Fruit fly (Drosophila melanogaster) whole organism, pupa: ENCODE measurements around the gene RpL8.

Source experiments
- CG10348 ChIP-seq: fragments of 200-800 bp; sonication (Bioruptor generic); IDR thresholded peaks from 2 replicates; pipeline ENCODE4 v1.3.6; 2022; ENCODE audit warnings: missing biosample characterization, missing genetic modification characterization
- CG12605 ChIP-seq: fragments of 200-800 bp; sonication (Bioruptor generic); IDR thresholded peaks from 2 replicates; pipeline ENCODE4 v1.3.6; 2022; ENCODE audit warnings: missing biosample characterization, missing genetic modification characterization
- CG13204 ChIP-seq: fragments of 200-800 bp; sonication (Bioruptor generic); optimal IDR thresholded peaks from 2 replicates; lab custom pipeline; 2018; ENCODE audit warnings: missing biosample characterization, mild to moderate bottlenecking, missing genetic modification characterization, moderate library complexity
- CG14655 ChIP-seq: fragments of 200-800 bp; sonication (Bioruptor generic); optimal IDR thresholded peaks from 3 replicates; lab custom pipeline; 2017; ENCODE audit warnings: mild to moderate bottlenecking, missing biosample characterization, missing genetic modification reagents, missing genetic modification characterization
- CG15710 ChIP-seq: fragments of 200-800 bp; sonication (Bioruptor generic); optimal IDR thresholded peaks from 2 replicates; lab custom pipeline; 2018; ENCODE audit warnings: missing biosample characterization, mild to moderate bottlenecking, missing genetic modification characterization, moderate library complexity
- CG17806 ChIP-seq: fragments of 200-800 bp; sonication (Bioruptor generic); optimal IDR thresholded peaks from 2 replicates; lab custom pipeline; 2018; ENCODE audit warnings: missing biosample characterization, mild to moderate bottlenecking, missing genetic modification characterization, moderate library complexity
- CG32121 ChIP-seq: fragments of 200-800 bp; sonication (Bioruptor generic); IDR thresholded peaks from 2 replicates; pipeline ENCODE4 v1.3.6; 2022; ENCODE audit warnings: missing biosample characterization, missing genetic modification characterization
- CG34367 ChIP-seq: fragments of 200-800 bp; sonication (Bioruptor generic); optimal IDR thresholded peaks from 2 replicates; lab custom pipeline; 2018; ENCODE audit warnings: missing biosample characterization, mild to moderate bottlenecking, missing genetic modification characterization
- CG4496 ChIP-seq: fragments of 200-800 bp; sonication (Bioruptor generic); IDR thresholded peaks from 3 replicates; pipeline ENCODE4 v1.3.6; 2022; ENCODE audit warnings: missing biosample characterization, missing genetic modification characterization
- CG8159 ChIP-seq: fragments of 200-800 bp; sonication (Bioruptor generic); optimal IDR thresholded peaks from 3 replicates; lab custom pipeline; 2018; ENCODE audit warnings: missing biosample characterization, mild to moderate bottlenecking, missing genetic modification characterization, moderate library complexity
- CG8301 ChIP-seq: fragments of 200-800 bp; sonication (Bioruptor generic); optimal IDR thresholded peaks from 2 replicates; lab custom pipeline; 2018; ENCODE audit warnings: missing biosample characterization, mild to moderate bottlenecking, missing genetic modification characterization
- CG9948 ChIP-seq: fragments of 200-800 bp; sonication (Bioruptor generic); optimal IDR thresholded peaks from 2 replicates; lab custom pipeline; 2018; ENCODE audit warnings: missing biosample characterization, mild to moderate bottlenecking, missing genetic modification characterization, moderate library complexity
- D1 ChIP-seq: fragments of 200-800 bp; sonication (Bioruptor generic); optimal IDR thresholded peaks from 2 replicates; lab custom pipeline; 2018; ENCODE audit warnings: missing biosample characterization, mild to moderate bottlenecking, missing genetic modification characterization, moderate library complexity
- EcR ChIP-seq: fragments of 200-800 bp; sonication (Bioruptor generic); optimal IDR thresholded peaks from 3 replicates; lab custom pipeline; 2019; ENCODE audit warnings: missing biosample characterization, missing genetic modification characterization, mild to moderate bottlenecking, moderate library complexity, missing genetic modification reagents
- Ets98B ChIP-seq: fragments of 200-800 bp; sonication (Bioruptor generic); IDR thresholded peaks from 2 replicates; pipeline ENCODE4 v1.3.6; 2022; ENCODE audit warnings: missing biosample characterization, missing genetic modification characterization
- Pif1A ChIP-seq: fragments of 200-800 bp; sonication (Bioruptor generic); optimal IDR thresholded peaks from 3 replicates; lab custom pipeline; 2016; ENCODE audit warnings: missing biosample characterization, missing genetic modification characterization
- Pif1B ChIP-seq: fragments of 200-800 bp; sonication (Bioruptor generic); optimal IDR thresholded peaks from 3 replicates; lab custom pipeline; 2016; ENCODE audit warnings: missing biosample characterization, missing genetic modification characterization
- Snoo ChIP-seq: fragments of 200-800 bp; sonication (Bioruptor generic); optimal IDR thresholded peaks from 3 replicates; lab custom pipeline; 2017; ENCODE audit warnings: missing biosample characterization, mild to moderate bottlenecking, missing genetic modification characterization, inconsistent platforms
- fd96Ca ChIP-seq: fragments of 200-800 bp; sonication (Bioruptor generic); IDR thresholded peaks from 3 replicates; pipeline ENCODE4 v1.3.6; 2022; ENCODE audit warnings: missing biosample characterization, missing genetic modification characterization
- gl ChIP-seq: fragments of 200-800 bp; sonication (Bioruptor generic); optimal IDR thresholded peaks from 2 replicates; lab custom pipeline; 2018; ENCODE audit warnings: missing biosample characterization, mild to moderate bottlenecking, missing genetic modification characterization
- rn ChIP-seq: fragments of 200-800 bp; sonication (Bioruptor generic); IDR thresholded peaks from 2 replicates; pipeline ENCODE4 v1.3.6; 2022; ENCODE audit warnings: missing biosample characterization, missing genetic modification characterization

The RpL8 gene

dm6 chr3L:2589167-2589910, 2.1 kb downstream of the RpL8 start, which contains the start of gene dos:
Gene dos, plus strand, starts transcription at chr3L:2589414.
- TF ChIP-seq CG34367 (tag; lab: Kevin White, UChicago) = no peak
- peak; percentile 14 for TF ChIP-seq CG17806 (tag; lab: Kevin White, UChicago)
- TF ChIP-seq D1 (tag; lab: Kevin White, UChicago) = peak; percentile 2
- peak; percentile 0 for TF ChIP-seq CG8301 (tag; lab: Kevin White, UChicago)
- 0 out of 2 replicates have a peak, but pooled peaks have one; percentile 23 for TF ChIP-seq Ets98B (GFP tag; lab: Robert Waterston, UW)
- TF ChIP-seq CG15710 (tag; lab: Kevin White, UChicago) = peak; percentile 20
- peak; percentile 9 for TF ChIP-seq CG14655
- peak; percentile 37 for TF ChIP-seq CG8159 (tag; lab: Kevin White, UChicago)
- TF ChIP-seq CG10348 (GFP tag; lab: Robert Waterston, UW) = no peak
- TF ChIP-seq Pif1A (GFP tag; lab: Kevin White, UChicago) = peak; percentile 20
- TF ChIP-seq Snoo = peak; percentile 15
- TF ChIP-seq CG32121 (GFP tag; lab: Robert Waterston, UW) = no peak
- no peak for TF ChIP-seq Pif1B
- 0 out of 3 replicates have a peak, but pooled peaks have one; percentile 32 for TF ChIP-seq CG4496 (GFP tag; lab: Robert Waterston, UW)

- TF ChIP-seq Pif1B (peak; percentile 26), CG10348 (GFP tag; lab: Robert Waterston, UW) (no peak), Ets98B (GFP tag; lab: Robert Waterston, UW) (no peak), CG9948 (tag; lab: Kevin White, UChicago) (peak; percentile 36), CG15710 (tag; lab: Kevin White, UChicago) (peak; percentile 50), EcR (GFP tag; lab: Kevin White, UChicago) (no peak), fd96Ca (GFP tag; lab: Robert Waterston, UW) (0 out of 3 replicates have a peak, but pooled peaks have one; percentile 8), CG17806 (tag; lab: Kevin White, UChicago) (no peak), CG12605 (peak; percentile 26), Snoo (no peak), CG8159 (tag; lab: Kevin White, UChicago) (peak; percentile 59), CG32121 (GFP tag; lab: Robert Waterston, UW) (0 out of 2 replicates have a peak, but pooled peaks have one; percentile 10), Pif1A (GFP tag; lab: Kevin White, UChicago) (peak; percentile 39), CG34367 (tag; lab: Kevin White, UChicago) (peak; percentile 1), rn (GFP tag; lab: Robert Waterston, UW) (no peak), CG13204 (GFP tag; lab: Kevin White, UChicago) (no peak), CG8301 (tag; lab: Kevin White, UChicago) (peak; percentile 23)
Observed at dm6 chr3L:2589911-2590763, 2.9 kb downstream of the RpL8 start.

DNA sequence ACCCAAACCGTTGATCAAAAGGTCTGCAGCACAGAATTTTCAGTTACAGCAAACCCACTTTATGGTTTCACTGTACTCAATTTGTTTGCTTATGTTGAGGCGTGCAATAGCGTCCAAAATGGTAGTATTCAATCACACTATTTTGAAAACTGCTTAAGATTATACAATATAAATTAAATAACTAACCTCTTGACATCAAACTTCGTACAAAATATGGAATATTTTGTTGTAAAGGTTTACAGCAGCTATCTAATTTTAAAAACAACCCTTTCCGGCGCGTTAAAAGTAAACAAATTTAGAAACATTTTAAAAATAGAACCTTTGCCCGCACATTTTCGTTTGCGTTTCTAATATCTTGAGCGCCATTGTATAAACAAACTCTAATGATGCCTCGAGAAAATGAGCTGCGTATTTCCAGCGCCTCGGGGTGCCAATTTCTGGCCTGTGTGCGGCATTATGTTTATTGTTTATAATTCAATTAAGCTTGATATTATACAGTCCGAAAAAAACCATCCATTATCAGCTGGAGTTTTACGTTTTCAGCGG, 3.6 kb downstream of the RpL8 start:
- no peak for TF ChIP-seq gl
- TF ChIP-seq CG32121 (GFP tag; lab: Robert Waterston, UW) = 0 out of 2 replicates have a peak, but pooled peaks have one; percentile 12

DNA sequence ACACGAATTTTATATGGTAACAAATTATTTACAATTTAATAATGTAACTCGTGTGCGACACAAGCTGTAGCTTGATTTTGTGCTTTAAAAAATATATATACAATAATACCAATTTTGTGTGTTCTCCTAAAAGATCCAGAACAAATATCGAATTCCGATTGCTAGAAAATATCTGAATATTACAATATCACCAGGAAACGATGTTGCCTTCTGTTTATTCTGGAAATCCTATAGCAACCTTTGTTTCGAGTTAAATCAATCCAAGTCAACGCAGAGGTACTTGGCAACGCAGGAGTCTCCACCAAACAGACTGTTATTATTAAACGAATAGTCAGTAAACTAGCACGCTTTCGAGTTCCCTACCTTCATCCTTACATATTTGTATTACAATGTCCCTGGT, 8.2 kb downstream of the RpL8 start, which contains the start of gene CG16984:
Gene CG16984, plus strand, starts transcription at position 301 of the 400 bp plus-strand sequence.
- no peak for TF ChIP-seq fd96Ca (GFP tag; lab: Robert Waterston, UW)

DNA sequence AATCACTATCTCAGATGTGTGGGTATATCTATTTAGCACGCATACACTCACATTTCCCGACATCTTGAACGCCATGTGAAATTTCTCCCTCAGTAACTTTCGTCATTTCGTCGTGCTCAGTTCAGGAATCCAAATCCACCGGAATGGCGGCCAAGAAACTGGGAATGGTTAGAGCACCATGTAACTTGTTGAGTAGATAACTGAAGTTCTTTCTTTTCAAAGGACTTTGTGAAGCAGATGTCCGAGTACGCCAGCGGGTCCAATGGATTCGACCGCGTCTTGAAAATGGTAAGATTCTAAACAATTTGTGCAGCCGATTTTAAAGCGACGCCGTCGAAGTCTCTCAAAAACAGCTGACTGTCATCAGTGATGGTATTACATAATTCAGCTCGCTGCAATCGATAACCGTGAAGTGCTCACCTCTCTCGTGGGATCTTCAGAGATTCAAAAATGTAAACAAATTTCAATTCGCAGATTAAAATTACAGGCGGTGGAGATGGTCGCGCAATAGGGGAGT, 12.0 kb downstream of the RpL8 start, which contains the start of the genes CG16985 and CG12182:
Gene CG16985, plus strand, starts transcription at position 84 of the 517 bp plus-strand sequence.
Gene CG12182, minus strand, starts transcription at position 366 of the 517 bp plus-strand sequence.
- no peak for TF ChIP-seq CG8301 (tag; lab: Kevin White, UChicago)
- TF ChIP-seq gl = no peak
- TF ChIP-seq Pif1A (GFP tag; lab: Kevin White, UChicago) = no peak
- no peak for TF ChIP-seq CG34367 (tag; lab: Kevin White, UChicago)
- TF ChIP-seq Snoo = no peak
- no peak for TF ChIP-seq CG10348 (GFP tag; lab: Robert Waterston, UW)
- no peak for TF ChIP-seq CG32121 (GFP tag; lab: Robert Waterston, UW)
- TF ChIP-seq, all 21 proteins: peak for 0

DNA sequence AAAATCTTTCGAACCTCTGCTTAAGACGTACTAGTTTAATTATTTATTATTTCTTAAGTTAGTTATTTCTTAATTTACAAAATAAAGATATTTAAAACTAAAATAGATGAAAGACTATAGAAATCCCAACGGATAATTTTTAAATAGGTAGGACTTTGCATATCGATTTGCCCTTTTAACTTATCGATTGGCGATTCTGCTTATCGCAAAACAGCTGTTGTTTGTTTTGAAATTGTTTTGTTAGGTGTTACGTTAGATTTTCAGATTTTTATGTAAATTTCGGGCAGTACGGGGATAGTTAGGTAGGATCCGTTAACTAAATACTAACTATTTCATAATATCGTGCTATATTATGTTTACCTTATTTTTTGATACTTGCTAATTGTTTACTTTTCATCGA, 12.9 kb downstream of the RpL8 start, which contains the start of gene CG16986:
Gene CG16986, plus strand, starts transcription at position 188 of the 400 bp plus-strand sequence.
- TF ChIP-seq CG12605 (no peak), CG34367 (tag; lab: Kevin White, UChicago) (no peak), fd96Ca (GFP tag; lab: Robert Waterston, UW) (no peak), CG14655 (no peak), CG13204 (GFP tag; lab: Kevin White, UChicago) (no peak), CG10348 (GFP tag; lab: Robert Waterston, UW) (no peak), D1 (tag; lab: Kevin White, UChicago) (no peak), CG4496 (GFP tag; lab: Robert Waterston, UW) (no peak), gl (no peak), CG8301 (tag; lab: Kevin White, UChicago) (no peak), Snoo (no peak), rn (GFP tag; lab: Robert Waterston, UW) (no peak), CG15710 (tag; lab: Kevin White, UChicago) (no peak), CG9948 (tag; lab: Kevin White, UChicago) (no peak), EcR (GFP tag; lab: Kevin White, UChicago) (no peak)
